Worm (Caenorhabditis elegans): Measurements from ENCODE around the gene T13H5.1.

DNA sequence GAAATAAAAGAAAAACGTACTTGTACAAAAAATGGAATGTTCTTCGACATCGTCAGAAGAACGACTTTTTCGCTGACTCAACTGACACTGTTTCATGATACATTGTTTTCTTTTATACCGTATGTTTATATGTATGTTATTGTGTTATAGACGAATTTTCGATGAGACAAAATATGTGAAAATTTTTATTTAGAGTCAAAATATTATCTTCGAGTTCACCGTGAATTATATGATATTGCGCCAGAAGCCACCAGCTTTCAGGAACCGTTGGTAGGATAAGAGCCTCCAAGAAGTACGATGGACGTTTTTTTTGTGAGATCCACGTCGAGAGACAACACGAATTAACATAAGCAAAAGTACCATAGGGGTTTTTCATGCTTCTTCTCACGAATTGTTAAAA, 52.8 kb downstream of the T13H5.1 start, which contains the start of gene F22B5.6:
- TF ChIP-seq dmd-4 (tag; optimal IDR thresholded peaks at IDR 0.05; ENCODE audit: borderline replicate concordance): no peak
- TF ChIP-seq lin-11 (tag; optimal IDR thresholded peaks at IDR 0.05): no peak
- no peak for TF ChIP-seq ref-2 (tag; optimal IDR thresholded peaks at IDR 0.05)
- no peak for TF ChIP-seq mec-3 (tag; optimal IDR thresholded peaks at IDR 0.05; ENCODE audit: borderline replicate concordance)
- no peak for TF ChIP-seq pqm-1 (tag; optimal IDR thresholded peaks at IDR 0.05)
- TF ChIP-seq pha-4 (tag; optimal IDR thresholded peaks at IDR 0.05): no peak
- TF ChIP-seq rnt-1 (tag; optimal IDR thresholded peaks at IDR 0.05): no peak

All from whole organism, late embryonic.